Fruit fly (Drosophila melanogaster) whole organism, adult: ENCODE measurements around the gene ND-24.

Experiments used
- CG11617 ChIP-seq: fragments of 200-800 bp; sonication (Bioruptor generic); optimal IDR thresholded peaks from 2 replicates; lab custom pipeline; 2017; ENCODE audit warnings: mild to moderate bottlenecking, missing biosample characterization, missing genetic modification reagents, missing genetic modification characterization
- CG12768 ChIP-seq: fragments of 200-800 bp; sonication (Bioruptor generic); optimal IDR thresholded peaks from 2 replicates; lab custom pipeline; 2017; ENCODE audit warnings: missing biosample characterization, missing genetic modification characterization, mild to moderate bottlenecking, moderate library complexity, missing genetic modification reagents
- CG14711 ChIP-seq: fragments of 200-800 bp; sonication (Bioruptor generic); optimal IDR thresholded peaks from 2 replicates; lab custom pipeline; 2018; ENCODE audit warnings: missing biosample characterization, mild to moderate bottlenecking, missing genetic modification characterization, moderate library complexity
- CG1620 ChIP-seq: fragments of 200-800 bp; sonication (Bioruptor generic); optimal IDR thresholded peaks from 2 replicates; lab custom pipeline; 2016; ENCODE audit warnings: missing biosample characterization, missing genetic modification characterization
- CG33017 ChIP-seq: fragments of 200-800 bp; sonication (Bioruptor generic); optimal IDR thresholded peaks from 2 replicates; lab custom pipeline; 2018; ENCODE audit warnings: missing biosample characterization, mild to moderate bottlenecking, missing genetic modification characterization, moderate library complexity
- CG5204 ChIP-seq: fragments of 200-800 bp; sonication (Bioruptor generic); optimal IDR thresholded peaks from 2 replicates; lab custom pipeline; 2016; ENCODE audit warnings: missing biosample characterization, missing genetic modification characterization
- CG7045 ChIP-seq: fragments of 200-800 bp; sonication (Bioruptor generic); optimal IDR thresholded peaks from 2 replicates; lab custom pipeline; 2017; ENCODE audit warnings: missing biosample characterization, mild to moderate bottlenecking, missing genetic modification characterization
- CG7101 ChIP-seq: fragments of 200-800 bp; sonication (Bioruptor generic); optimal IDR thresholded peaks from 2 replicates; lab custom pipeline; 2018; ENCODE audit warnings: missing biosample characterization, mild to moderate bottlenecking, missing genetic modification characterization, moderate library complexity
- Clk ChIP-seq: fragments of 200-800 bp; sonication (Bioruptor generic); optimal IDR thresholded peaks from 2 replicates; lab custom pipeline; 2017; ENCODE audit warnings: missing biosample characterization, missing genetic modification characterization
- Crg-1 ChIP-seq: fragments of 200-800 bp; sonication (Bioruptor generic); optimal IDR thresholded peaks from 2 replicates; lab custom pipeline; 2016; ENCODE audit warnings: missing biosample characterization, missing genetic modification characterization
- Hr96 ChIP-seq: fragments of 200-800 bp; sonication (Bioruptor generic); optimal IDR thresholded peaks from 2 replicates; lab custom pipeline; 2016; ENCODE audit warnings: missing biosample characterization, missing genetic modification characterization
- Mnt ChIP-seq: fragments of 200-800 bp; sonication (Bioruptor generic); optimal IDR thresholded peaks from 2 replicates; lab custom pipeline; 2016; ENCODE audit warnings: missing biosample characterization, mild to moderate bottlenecking, missing genetic modification characterization
- bab1 ChIP-seq: fragments of 200-800 bp; sonication (Bioruptor generic); optimal IDR thresholded peaks from 3 replicates; lab custom pipeline; 2019; ENCODE audit warnings: missing biosample characterization, mild to moderate bottlenecking, missing genetic modification characterization, moderate library complexity
- cic ChIP-seq: fragments of 200-800 bp; sonication (Bioruptor generic); optimal IDR thresholded peaks from 2 replicates; lab custom pipeline; 2017; ENCODE audit warnings: missing biosample characterization, mild to moderate bottlenecking, missing genetic modification characterization, moderate library complexity
- cnc ChIP-seq, 2 experiments: fragments of >200 bp; optimal IDR thresholded peaks; 2 replicates each; lab custom pipeline; 2017
- kay ChIP-seq: fragments of 200-800 bp; sonication (Bioruptor generic); peaks from one replicate; lab custom pipeline; 2016; ENCODE audit warnings: missing biosample characterization, missing genetic modification characterization, borderline replicate concordance
- ovo ChIP-seq: fragments of 200-800 bp; sonication (Bioruptor generic); optimal IDR thresholded peaks from 2 replicates; lab custom pipeline; 2016; ENCODE audit warnings: missing biosample characterization, missing genetic modification characterization
- pad ChIP-seq: fragments of 200-800 bp; sonication (Bioruptor generic); optimal IDR thresholded peaks from 3 replicates; lab custom pipeline; 2017; ENCODE audit warnings: missing biosample characterization, missing genetic modification characterization, mild to moderate bottlenecking, moderate library complexity, missing genetic modification reagents
- tj ChIP-seq: fragments of 200-800 bp; sonication (Bioruptor generic); optimal IDR thresholded peaks from 3 replicates; lab custom pipeline; 2017; ENCODE audit warnings: missing biosample characterization, mild to moderate bottlenecking, missing genetic modification characterization, moderate library complexity
- toe ChIP-seq: fragments of 200-800 bp; sonication (Bioruptor generic); optimal IDR thresholded peaks from 2 replicates; lab custom pipeline; 2016; ENCODE audit warnings: missing biosample characterization, missing genetic modification characterization

Gene ND-24

DNA sequence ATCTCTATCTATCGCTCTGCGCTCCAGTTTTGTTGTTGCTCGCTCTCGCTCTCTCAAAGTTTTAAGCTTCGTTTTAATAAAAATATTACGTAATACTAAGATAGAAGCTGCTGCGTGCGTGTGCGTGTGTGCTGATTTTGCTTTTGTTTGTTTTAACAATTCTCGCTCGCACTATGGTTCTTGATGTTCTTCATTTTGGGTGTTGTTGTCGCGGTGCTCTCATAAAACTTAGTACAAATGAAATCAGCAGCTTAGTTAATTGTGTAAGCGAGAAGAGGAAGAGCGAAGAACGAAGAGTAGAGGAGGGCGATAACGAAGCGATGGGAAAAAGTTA, 27.2 kb downstream of the ND-24 start:
- TF ChIP-seq Clk (GFP tag; lab: Kevin White, UChicago) (no peak), CG7101 (tag; lab: Kevin White, UChicago) (no peak), CG7045 (GFP tag; lab: Kevin White, UChicago) (no peak), toe (GFP tag; lab: Kevin White, UChicago) (no peak), cnc (optimal IDR thresholded peaks at IDR 0.05; lab: Kevin White, UChicago) (no peak)

DNA sequence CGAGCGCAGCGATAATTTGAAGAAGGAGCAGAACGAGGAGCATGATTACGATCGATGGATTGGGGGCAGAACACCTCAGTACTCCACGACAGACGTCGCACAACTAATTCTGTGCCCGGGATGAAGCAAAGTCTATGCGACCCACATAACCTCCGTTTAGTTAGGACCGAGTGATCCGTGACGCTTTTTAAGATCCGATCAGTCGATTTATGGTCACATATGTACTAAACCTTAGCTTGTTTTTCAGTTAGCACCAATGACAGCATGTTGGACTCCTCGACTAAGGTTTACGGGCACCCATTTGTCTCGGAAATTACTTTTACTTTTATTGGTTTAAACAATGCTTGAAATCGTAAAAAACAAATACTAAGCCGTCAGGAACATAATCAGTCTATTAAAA, 39.9 kb downstream of the ND-24 start, which contains the start of gene CG12990:
Gene CG12990 (minus strand): TSS at position 101 of the 400 bp plus-strand sequence.
- TF ChIP-seq CG7045 (GFP tag; lab: Kevin White, UChicago) (no peak), CG33017 (no peak), bab1 (GFP tag; lab: Kevin White, UChicago) (no peak), Crg-1 (GFP tag; lab: Kevin White, UChicago) (no peak), toe (GFP tag; lab: Kevin White, UChicago) (no peak), ovo (GFP tag; lab: Kevin White, UChicago) (no peak), CG12768 (no peak), Clk (GFP tag; lab: Kevin White, UChicago) (no peak), cic (GFP tag; lab: Kevin White, UChicago) (no peak), cnc (optimal IDR thresholded peaks at IDR 0.05; lab: Kevin White, UChicago) (no peak), CG7101 (tag; lab: Kevin White, UChicago) (no peak), Mnt (no peak), CG1620 (no peak), CG5204 (GFP tag; lab: Kevin White, UChicago) (no peak)

DNA sequence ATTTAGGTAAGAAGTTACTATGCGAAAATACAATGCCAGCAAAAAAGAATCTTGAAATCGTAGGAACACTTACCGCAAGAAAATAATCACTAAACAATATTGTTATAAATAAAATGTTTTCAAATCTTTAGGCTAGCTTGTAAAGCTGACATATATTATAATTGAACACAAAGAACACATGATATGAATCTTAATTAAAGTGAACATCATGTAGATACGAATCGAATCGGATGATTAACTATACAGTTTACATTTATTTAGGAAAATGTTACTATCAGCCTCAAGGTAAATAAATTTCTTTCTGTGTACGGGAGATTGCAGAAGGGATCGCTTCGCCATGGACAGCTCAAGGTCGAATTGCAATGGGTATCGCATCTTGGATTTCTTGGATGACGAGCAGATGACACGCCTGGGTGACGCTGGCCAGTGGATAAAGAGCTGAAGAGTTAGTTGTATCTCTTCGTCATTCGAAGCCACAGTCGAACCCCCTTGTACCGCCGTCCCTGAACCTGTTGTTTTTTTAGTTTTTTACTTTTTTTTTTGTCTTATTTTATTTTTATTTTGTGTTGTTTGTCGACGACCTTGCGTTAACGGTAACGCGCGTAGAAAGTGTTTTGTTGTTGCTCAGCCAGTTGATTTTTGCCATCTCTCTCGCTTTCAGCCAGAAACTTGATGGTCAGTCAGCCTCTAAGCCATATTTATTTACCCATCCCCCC, 46.2 kb downstream of the ND-24 start:
- no peak for TF ChIP-seq cic (GFP tag; lab: Kevin White, UChicago)
- no peak for TF ChIP-seq Hr96 (GFP tag; lab: Kevin White, UChicago)
- TF ChIP-seq toe (GFP tag; lab: Kevin White, UChicago), result no peak
- TF ChIP-seq CG7045 (GFP tag; lab: Kevin White, UChicago), result no peak
- TF ChIP-seq ovo (GFP tag; lab: Kevin White, UChicago), result no peak
- TF ChIP-seq Crg-1 (GFP tag; lab: Kevin White, UChicago), result no peak
- no peak for TF ChIP-seq CG12768
- no peak for TF ChIP-seq CG33017
- TF ChIP-seq bab1 (GFP tag; lab: Kevin White, UChicago), result no peak
- TF ChIP-seq CG11617 (GFP tag; lab: Kevin White, UChicago), result no peak
- no peak for TF ChIP-seq CG7101 (tag; lab: Kevin White, UChicago)
- TF ChIP-seq tj (GFP tag; lab: Kevin White, UChicago), result no peak

DNA sequence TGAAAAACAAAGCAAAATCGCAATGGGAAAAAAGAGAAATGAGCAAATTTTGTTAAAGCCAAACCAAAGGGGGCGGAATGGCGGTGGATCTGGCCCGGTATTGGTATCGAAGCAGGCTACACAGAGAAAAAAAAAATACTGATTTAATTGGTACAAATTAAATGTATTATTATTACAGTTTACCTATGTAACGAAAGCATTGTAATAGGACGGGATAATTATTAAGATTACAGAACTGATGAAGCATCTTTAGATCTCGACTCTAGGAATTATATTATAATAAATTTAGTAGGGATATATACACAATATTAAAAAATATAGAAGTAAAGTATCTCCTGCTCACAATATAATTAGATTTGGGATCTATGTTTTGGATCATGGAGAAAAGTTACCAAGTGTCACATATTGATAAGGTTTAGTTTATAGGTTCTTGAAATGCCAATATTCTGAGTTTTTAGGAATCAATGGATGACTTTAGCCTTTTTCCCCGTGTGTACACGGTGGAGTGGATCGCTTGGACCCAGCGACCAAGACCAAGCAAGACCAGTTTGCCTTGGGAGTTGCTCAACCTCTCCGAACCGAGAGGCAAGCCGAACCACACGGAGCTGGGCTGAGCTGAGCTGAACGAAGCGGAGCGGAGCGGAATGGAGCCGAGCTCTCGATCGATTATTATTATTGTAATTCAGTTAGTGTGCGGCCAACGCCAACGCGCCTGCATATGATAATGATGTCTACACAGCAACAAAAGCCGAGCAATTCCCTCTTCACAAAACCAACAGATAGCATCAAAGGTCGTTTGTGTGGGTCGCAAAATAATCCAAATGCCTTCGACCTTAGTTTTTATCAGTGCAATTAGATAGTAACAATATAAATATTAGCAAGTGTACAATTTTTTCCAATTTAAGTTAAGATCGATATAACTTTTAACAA, 48.0 kb downstream of the ND-24 start:
- TF ChIP-seq CG11617 (GFP tag; lab: Kevin White, UChicago) (no peak), CG14711 (tag; lab: Kevin White, UChicago) (no peak), Clk (GFP tag; lab: Kevin White, UChicago) (no peak), pad (GFP tag; lab: Kevin White, UChicago) (no peak), CG12768 (no peak), tj (GFP tag; lab: Kevin White, UChicago) (no peak), Crg-1 (GFP tag; lab: Kevin White, UChicago) (no peak), CG33017 (no peak), kay (GFP tag; lab: Kevin White, UChicago) (no peak), bab1 (GFP tag; lab: Kevin White, UChicago) (no peak), CG1620 (no peak), CG7045 (GFP tag; lab: Kevin White, UChicago) (no peak), CG5204 (GFP tag; lab: Kevin White, UChicago) (no peak), cnc (optimal IDR thresholded peaks at IDR 0.05; lab: Kevin White, UChicago) (no peak), cic (GFP tag; lab: Kevin White, UChicago) (no peak), toe (GFP tag; lab: Kevin White, UChicago) (no peak)

DNA sequence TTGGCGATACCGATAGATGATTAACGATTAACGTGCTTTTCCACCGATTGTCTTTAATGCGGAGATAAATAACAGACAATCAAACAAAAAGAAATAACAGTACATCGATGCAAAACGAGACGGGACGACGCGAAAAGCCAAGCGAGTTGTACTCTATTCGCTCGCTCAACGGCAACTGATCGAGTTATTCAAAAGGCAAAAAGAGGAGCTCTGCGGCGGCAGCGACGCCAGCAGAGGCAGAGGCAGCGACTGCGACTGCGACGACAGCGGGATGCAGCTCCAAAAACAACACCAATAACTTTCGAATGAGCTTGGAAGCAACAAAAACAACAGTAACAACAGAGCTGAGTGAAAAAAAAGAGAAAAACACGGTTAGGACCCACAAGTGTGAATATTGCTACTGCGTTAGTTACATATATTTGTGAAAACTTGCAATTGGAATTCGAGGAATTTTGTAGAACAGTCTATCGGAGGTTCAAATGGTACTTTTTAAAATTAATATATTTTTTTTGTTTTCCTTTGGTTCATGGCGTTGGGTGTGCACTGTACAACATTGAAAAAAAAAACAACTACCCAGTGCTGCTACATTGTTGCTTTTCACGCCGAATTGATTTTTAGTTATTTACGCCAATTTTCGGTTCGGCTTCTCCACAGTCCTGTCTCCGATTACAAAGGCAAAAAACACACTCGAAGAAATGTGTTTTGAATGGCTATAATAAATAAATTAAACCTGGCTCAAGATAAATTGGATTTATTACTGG, 51.0 kb downstream of the ND-24 start:
- TF ChIP-seq CG5204 (GFP tag; lab: Kevin White, UChicago) (peak; percentile 29), CG14711 (tag; lab: Kevin White, UChicago) (peak; percentile 16), ovo (GFP tag; lab: Kevin White, UChicago) (peak; percentile 21), CG11617 (GFP tag; lab: Kevin White, UChicago) (no peak), tj (GFP tag; lab: Kevin White, UChicago) (peak; percentile 23), bab1 (GFP tag; lab: Kevin White, UChicago) (peak; percentile 30)
